Worm (Caenorhabditis elegans) whole organism, L1 larva: ENCODE results near the gene prmt-9.
A peak's percentile ranks its signal among the peaks of the same experiment; 100 is the strongest.

Source experiments
- C34B4.2 ChIP-seq: sonication (generic microtip); optimal IDR thresholded peaks from 2 replicates; lab custom pipeline; 2017; ENCODE audit warnings: mild to moderate bottlenecking, missing genetic modification characterization, missing compliant biosample characterization
- alr-1 ChIP-seq: fragments of 200-800 bp; sonication (Bioruptor generic); optimal IDR thresholded peaks from 2 replicates; lab custom pipeline; 2018; ENCODE audit warnings: borderline replicate concordance, mild to moderate bottlenecking, missing genetic modification characterization, missing compliant biosample characterization
- ama-1 ChIP-seq: fragments of 150-350 bp; optimal IDR thresholded peaks from 2 replicates; lab custom pipeline; 2014
- blmp-1 ChIP-seq: fragments of 150-350 bp; optimal IDR thresholded peaks from 2 replicates; lab custom pipeline; 2014; ENCODE audit warnings: missing biosample characterization, missing genetic modification characterization
- ceh-88 ChIP-seq: fragments of 200-800 bp; sonication (Bioruptor generic); IDR thresholded peaks from 2 replicates; pipeline ENCODE4 v1.3.6; 2022; ENCODE audit warnings: missing genetic modification characterization, missing compliant biosample characterization
- ceh-90 ChIP-seq: sonication (generic microtip); optimal IDR thresholded peaks from 2 replicates; lab custom pipeline; 2016; ENCODE audit warnings: missing genetic modification characterization, missing compliant biosample characterization
- dpl-1 ChIP-seq, 3 experiments: fragments of 150-350 bp in 2 of 3; sonication (generic microtip) in 1 of 3; optimal IDR thresholded peaks; 2 replicates each; lab custom pipeline; 2014 to 2017; ENCODE audit warnings: missing biosample characterization in 3 of 3, missing genetic modification characterization in 3 of 3, missing genetic modification reagents in 3 of 3
- efl-1 ChIP-seq, 4 experiments: fragments of 150-350 bp; optimal IDR thresholded peaks in 3 of 4; peaks in 1 of 4; 1 replicate in 1 of 4; 2 replicates in 3 of 4; lab custom pipeline; 2014; ENCODE audit warnings: missing biosample characterization in 2 of 4, missing genetic modification characterization in 2 of 4, missing genetic modification reagents in 2 of 4
- egl-27 ChIP-seq, 2 experiments: fragments of 150-350 bp in 1 of 2; sonication (generic microtip); optimal IDR thresholded peaks; 3 replicates each; lab custom pipeline; 2017 to 2018; ENCODE audit warnings: missing biosample characterization in 2 of 2, missing genetic modification characterization in 2 of 2, missing genetic modification reagents in 2 of 2
- elt-2 ChIP-seq: sonication (generic microtip); optimal IDR thresholded peaks from 2 replicates; lab custom pipeline; 2016; ENCODE audit warnings: missing genetic modification characterization, mild to moderate bottlenecking, inconsistent platforms, missing compliant biosample characterization, missing genetic modification reagents
- elt-3 ChIP-seq, 6 experiments: fragments of 150-350 bp in 1 of 6; sonication (generic microtip); optimal IDR thresholded peaks; 2 replicates each; lab custom pipeline; 2017 to 2018; ENCODE audit warnings: missing biosample characterization in 6 of 6, missing genetic modification characterization in 6 of 6, inconsistent platforms in 1 of 6
- ets-5 ChIP-seq: fragments of 200-800 bp; sonication (Bioruptor generic); IDR thresholded peaks from 2 replicates; pipeline ENCODE4 v1.3.6; 2022; ENCODE audit warnings: missing genetic modification characterization, missing compliant biosample characterization
- fkh-8 ChIP-seq: sonication (generic microtip); optimal IDR thresholded peaks from 2 replicates; lab custom pipeline; 2016; ENCODE audit warnings: mild to moderate bottlenecking, missing genetic modification characterization, missing compliant biosample characterization
- hlh-4 ChIP-seq: sonication (generic microtip); optimal IDR thresholded peaks from 2 replicates; lab custom pipeline; 2016; ENCODE audit warnings: mild to moderate bottlenecking, missing genetic modification characterization, missing compliant biosample characterization
- isw-1 ChIP-seq: fragments of 200-800 bp; sonication (Bioruptor generic); IDR thresholded peaks from 2 replicates; pipeline ENCODE4 v1.3.6; 2022; ENCODE audit warnings: missing genetic modification characterization, missing compliant biosample characterization
- lin-13 ChIP-seq: fragments of 150-350 bp; optimal IDR thresholded peaks from 2 replicates; lab custom pipeline; 2014; ENCODE audit warnings: missing biosample characterization, missing genetic modification reagents, missing genetic modification characterization
- lin-14 ChIP-seq: fragments of 200-800 bp; sonication (Bioruptor generic); optimal IDR thresholded peaks from 2 replicates; lab custom pipeline; 2018; ENCODE audit warnings: mild to moderate bottlenecking, missing genetic modification characterization, moderate library complexity, missing compliant biosample characterization
- lin-35 ChIP-seq, 2 experiments: fragments of 150-350 bp; optimal IDR thresholded peaks; 2 replicates each; lab custom pipeline; 2014; ENCODE audit warnings: missing biosample characterization in 2 of 2, missing genetic modification characterization in 2 of 2, missing genetic modification reagents in 2 of 2
- lir-3 ChIP-seq: sonication (generic microtip); optimal IDR thresholded peaks from 2 replicates; lab custom pipeline; 2016; ENCODE audit warnings: mild to moderate bottlenecking, missing genetic modification characterization, moderate library complexity, missing compliant biosample characterization; ENCODE audit not compliant: poor library complexity
- mdl-1 ChIP-seq, 2 experiments: fragments of 150-350 bp; optimal IDR thresholded peaks; 2 replicates each; lab custom pipeline; 2014 to 2017; ENCODE audit warnings: missing biosample characterization in 2 of 2, missing genetic modification characterization in 2 of 2, inconsistent platforms in 1 of 2
- nhr-11 ChIP-seq: fragments of 150-350 bp; optimal IDR thresholded peaks from 2 replicates; lab custom pipeline; 2014; ENCODE audit warnings: missing biosample characterization, missing genetic modification characterization
- nhr-19 ChIP-seq: fragments of 200-800 bp; sonication (Bioruptor generic); conservative IDR thresholded peaks from 2 replicates; pipeline ENCODE4 v1.3.6; 2022; ENCODE audit warnings: missing genetic modification characterization, missing compliant biosample characterization
- nhr-20 ChIP-seq: sonication (generic microtip); optimal IDR thresholded peaks from 2 replicates; lab custom pipeline; 2016; ENCODE audit warnings: mild to moderate bottlenecking, missing genetic modification characterization, missing compliant biosample characterization
- nhr-237 ChIP-seq: fragments of 150-350 bp; optimal IDR thresholded peaks from 2 replicates; lab custom pipeline; 2014; ENCODE audit warnings: missing biosample characterization, missing genetic modification characterization
- nhr-28 ChIP-seq: fragments of 150-350 bp; optimal IDR thresholded peaks from 2 replicates; lab custom pipeline; 2014; ENCODE audit warnings: missing biosample characterization, missing genetic modification characterization
- nhr-47 ChIP-seq: sonication (generic microtip); optimal IDR thresholded peaks from 2 replicates; lab custom pipeline; 2016; ENCODE audit warnings: mild to moderate bottlenecking, missing genetic modification characterization, moderate library complexity, missing compliant biosample characterization
- nhr-71 ChIP-seq: sonication (generic microtip); optimal IDR thresholded peaks from 2 replicates; lab custom pipeline; 2016; ENCODE audit warnings: mild to moderate bottlenecking, missing genetic modification characterization, moderate library complexity, missing compliant biosample characterization
- nhr-84 ChIP-seq: sonication (generic microtip); optimal IDR thresholded peaks from 2 replicates; lab custom pipeline; 2017; ENCODE audit warnings: missing biosample characterization, missing genetic modification characterization
- nhr-90 ChIP-seq: sonication (generic microtip); optimal IDR thresholded peaks from 2 replicates; lab custom pipeline; 2016; ENCODE audit warnings: mild to moderate bottlenecking, missing genetic modification characterization, missing compliant biosample characterization; ENCODE audit not compliant: poor library complexity
- pag-3 ChIP-seq: sonication (generic microtip); optimal IDR thresholded peaks from 2 replicates; lab custom pipeline; 2017; ENCODE audit warnings: missing genetic modification characterization, mild to moderate bottlenecking, missing compliant biosample characterization, antibody characterized with exemption, borderline replicate concordance; ENCODE audit not compliant: insufficient read depth
- rnt-1 ChIP-seq: sonication (generic microtip); optimal IDR thresholded peaks from 2 replicates; lab custom pipeline; 2016; ENCODE audit warnings: mild to moderate bottlenecking, missing genetic modification characterization, moderate library complexity, missing compliant biosample characterization
- snpc-4 ChIP-seq: fragments of 150-350 bp; optimal IDR thresholded peaks from 2 replicates; lab custom pipeline; 2014; ENCODE audit warnings: missing biosample characterization, missing genetic modification characterization
- snu-23 ChIP-seq: sonication (generic microtip); optimal IDR thresholded peaks from 2 replicates; lab custom pipeline; 2016; ENCODE audit warnings: missing genetic modification characterization, missing compliant biosample characterization
- sptf-1 ChIP-seq: fragments of 150-350 bp; optimal IDR thresholded peaks from 2 replicates; lab custom pipeline; 2014; ENCODE audit warnings: missing biosample characterization, missing genetic modification characterization
- sup-37 ChIP-seq: fragments of 200-800 bp; sonication (Bioruptor generic); optimal IDR thresholded peaks from 2 replicates; lab custom pipeline; 2018; ENCODE audit warnings: mild to moderate bottlenecking, missing genetic modification characterization, missing compliant biosample characterization
- tbx-2 ChIP-seq: sonication (generic microtip); optimal IDR thresholded peaks from 2 replicates; lab custom pipeline; 2016; ENCODE audit warnings: missing genetic modification characterization, missing compliant biosample characterization
- unc-130 ChIP-seq: fragments of 150-350 bp; optimal IDR thresholded peaks from 2 replicates; lab custom pipeline; 2017; ENCODE audit warnings: missing biosample characterization, missing genetic modification characterization, inconsistent platforms
- unc-30 ChIP-seq: sonication (generic microtip); optimal IDR thresholded peaks from 2 replicates; lab custom pipeline; 2017; ENCODE audit warnings: missing biosample characterization, missing genetic modification characterization
- unc-62 ChIP-seq: fragments of 150-350 bp; optimal IDR thresholded peaks from 2 replicates; lab custom pipeline; 2014; ENCODE audit warnings: missing biosample characterization, missing genetic modification reagents, missing genetic modification characterization
- unc-86 ChIP-seq: sonication (generic microtip); optimal IDR thresholded peaks from 2 replicates; lab custom pipeline; 2016; ENCODE audit warnings: missing genetic modification characterization, missing compliant biosample characterization
- vab-15 ChIP-seq: sonication (generic microtip); optimal IDR thresholded peaks from 2 replicates; lab custom pipeline; 2017; ENCODE audit warnings: missing genotype, mild to moderate bottlenecking, missing genetic modification characterization, missing compliant biosample characterization
- zag-1 ChIP-seq: fragments of 150-350 bp; optimal IDR thresholded peaks from 2 replicates; lab custom pipeline; 2014; ENCODE audit warnings: missing biosample characterization, missing genetic modification characterization
- ztf-4 ChIP-seq: fragments of 150-350 bp; optimal IDR thresholded peaks from 2 replicates; lab custom pipeline; 2014; ENCODE audit warnings: missing biosample characterization, missing genetic modification characterization

The prmt-9 gene

ce11 chrIV:12715947-12716382, 31.8 kb upstream of the prmt-9 start (continued):
- peak in 1 of 2 experiments; percentile 91 for TF ChIP-seq mdl-1 (tag; optimal IDR thresholded peaks at IDR 0.05; lab: Kevin White, UChicago)
- TF ChIP-seq dpl-1 (GFP tag; optimal IDR thresholded peaks at IDR 0.05; lab: Kevin White, UChicago) = peak in 1 of 3 experiments; percentile 41
- TF ChIP-seq rnt-1 (tag; lab: Kevin White, UChicago) = no peak
- TF ChIP-seq ztf-4 = no peak
- TF ChIP-seq unc-62 (GFP tag; lab: Kevin White, UChicago) = no peak
- TF ChIP-seq elt-2 (tag; lab: Kevin White, UChicago) = peak; percentile 61
- TF ChIP-seq snpc-4 (tag; lab: Kevin White, UChicago) = no peak
- no peak for TF ChIP-seq zag-1 (tag; lab: Kevin White, UChicago)
- TF ChIP-seq nhr-237 (tag; lab: Kevin White, UChicago) = no peak
- no peak for TF ChIP-seq ets-5 (GFP tag; lab: Robert Waterston, UW)
- no peak for TF ChIP-seq sup-37 (GFP tag; lab: Kevin White, UChicago)
- no peak for TF ChIP-seq unc-86 (tag; lab: Kevin White, UChicago)
- no peak for TF ChIP-seq ceh-88
- TF ChIP-seq lin-13 (GFP tag; lab: Kevin White, UChicago) = no peak
- TF ChIP-seq nhr-71 (tag; lab: Kevin White, UChicago) = peak; percentile 88
- TF ChIP-seq fkh-8 (tag; lab: Kevin White, UChicago) = no peak
- TF ChIP-seq lir-3 (tag; lab: Kevin White, UChicago) = peak; percentile 41
- peak in 5 of 6 experiments; percentile 75 to 97 (median 96) for TF ChIP-seq elt-3 (tag; optimal IDR thresholded peaks at IDR 0.05; lab: Kevin White, UChicago)
- TF ChIP-seq pag-3 (tag; lab: Kevin White, UChicago) = no peak
- peak; percentile 78 for TF ChIP-seq snu-23 (GFP tag; lab: Kevin White, UChicago)
- TF ChIP-seq ama-1 = no peak
- TF ChIP-seq nhr-84 (tag; lab: Kevin White, UChicago) = no peak
- peak; percentile 76 for TF ChIP-seq vab-15 (tag; lab: Kevin White, UChicago)
- no peak for TF ChIP-seq ceh-90 (tag; lab: Kevin White, UChicago)
- peak; percentile 56 for TF ChIP-seq nhr-47 (tag; lab: Kevin White, UChicago)
- no peak for TF ChIP-seq nhr-28

DNA sequence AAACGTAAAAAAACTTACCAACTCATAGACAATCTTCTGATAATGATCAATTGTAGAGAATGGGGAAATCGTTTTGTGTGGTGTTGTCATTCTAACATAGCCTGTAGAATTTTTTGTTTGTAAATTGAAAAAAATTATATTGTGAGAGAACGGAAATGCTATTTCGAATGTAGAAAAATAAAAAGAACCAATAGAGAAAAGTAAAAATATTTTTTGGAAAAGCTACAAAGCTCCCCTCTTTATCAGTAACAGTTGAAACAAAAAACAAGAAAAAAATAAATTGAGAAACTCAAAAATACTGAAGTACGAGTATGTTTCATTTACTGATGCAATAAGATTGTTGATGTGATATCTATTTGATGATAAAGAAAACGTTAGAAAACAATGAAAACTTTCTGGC, 27.5 kb upstream of the prmt-9 start, which contains the start of gene C27D8.3:
Gene C27D8.3 (minus strand): TSS at position 101 of the 400 bp plus-strand sequence.
- TF ChIP-seq dpl-1 (GFP tag; optimal IDR thresholded peaks at IDR 0.05; lab: Kevin White, UChicago) (no peak), nhr-90 (tag; lab: Kevin White, UChicago) (no peak), hlh-4 (tag; lab: Kevin White, UChicago) (no peak), nhr-237 (tag; lab: Kevin White, UChicago) (no peak), unc-30 (no peak), fkh-8 (tag; lab: Kevin White, UChicago) (no peak), pag-3 (tag; lab: Kevin White, UChicago) (no peak), nhr-84 (tag; lab: Kevin White, UChicago) (no peak), nhr-11 (tag; lab: Kevin White, UChicago) (no peak), zag-1 (tag; lab: Kevin White, UChicago) (no peak), egl-27 (tag; optimal IDR thresholded peaks at IDR 0.05; lab: Kevin White, UChicago) (no peak), unc-130 (tag; lab: Kevin White, UChicago) (no peak), rnt-1 (tag; lab: Kevin White, UChicago) (no peak), sptf-1 (tag; lab: Kevin White, UChicago) (no peak), lin-14 (no peak), isw-1 (no peak), alr-1 (no peak), C34B4.2 (tag; lab: Kevin White, UChicago) (no peak), lin-13 (GFP tag; lab: Kevin White, UChicago) (no peak)
- TF ChIP-seq, all 84 proteins: peak for 0

DNA sequence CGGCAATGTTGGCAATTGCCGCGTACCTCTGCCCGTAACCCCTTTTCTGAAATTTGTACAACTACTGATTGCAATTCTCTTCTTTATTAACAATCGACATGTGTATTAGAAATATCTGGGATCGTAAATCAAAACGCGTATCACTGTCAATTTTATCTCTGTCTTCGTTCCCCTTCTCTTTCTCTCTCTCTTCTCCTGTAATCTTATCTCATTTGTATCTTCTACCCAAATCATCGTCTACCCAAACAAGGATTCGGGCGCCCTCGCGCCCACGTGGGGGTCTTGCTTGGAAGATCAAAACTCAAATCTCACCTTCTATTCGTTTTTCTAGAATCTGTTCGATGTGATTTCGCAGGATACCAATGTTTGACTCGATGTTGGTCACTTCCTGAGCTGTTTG, 26.8 kb upstream of the prmt-9 start, which contains the start of gene C27D8.2:
Gene C27D8.2 (plus strand): TSS at position 222 of the 400 bp plus-strand sequence.
- TF ChIP-seq lin-14 (peak; percentile 21), isw-1 (no peak), tbx-2 (tag; lab: Kevin White, UChicago) (no peak), nhr-90 (tag; lab: Kevin White, UChicago) (peak; percentile 17), ceh-90 (tag; lab: Kevin White, UChicago) (no peak), snu-23 (GFP tag; lab: Kevin White, UChicago) (peak; percentile 19), elt-3 (tag; optimal IDR thresholded peaks at IDR 0.05; lab: Kevin White, UChicago) (peak in 5 of 6 experiments; percentile 20 to 92 (median 74)), nhr-20 (tag; lab: Kevin White, UChicago) (peak; percentile 9), blmp-1 (tag; lab: Kevin White, UChicago) (peak; percentile 80), efl-1 (optimal IDR thresholded peaks at IDR 0.05; lab: Kevin White, UChicago) (no peak), efl-1 (GFP tag; optimal IDR thresholded peaks at IDR 0.05 in 1 of 2; lab: Kevin White, UChicago) (peak in 1 of 2 experiments; percentile 41), sup-37 (GFP tag; lab: Kevin White, UChicago) (no peak), nhr-19 (peak; percentile 20; the same call in 1 of the 2 replicates), lin-35 (GFP tag; optimal IDR thresholded peaks at IDR 0.05; lab: Kevin White, UChicago) (peak in 1 of 2 experiments; percentile 13), nhr-71 (tag; lab: Kevin White, UChicago) (peak; percentile 27)
- TF ChIP-seq, all 84 proteins: peak for 10
